Worm (Caenorhabditis elegans) whole organism, L2 larva: ENCODE results near the gene lig-4.

Source experiments
- F13H6.1 ChIP-seq: sonication (generic microtip); optimal IDR thresholded peaks from 2 replicates; lab custom pipeline; 2016; ENCODE audit warnings: missing genetic modification characterization, missing compliant biosample characterization
- Y55F3AM.14 ChIP-seq: fragments of 200-800 bp; sonication (Bioruptor generic); optimal IDR thresholded peaks from 2 replicates; lab custom pipeline; 2018; ENCODE audit warnings: mild to moderate bottlenecking, missing genetic modification characterization, missing compliant biosample characterization
- ZK546.5 ChIP-seq: sonication (generic microtip); optimal IDR thresholded peaks from 2 replicates; lab custom pipeline; 2017; ENCODE audit warnings: missing biosample characterization, missing genetic modification characterization
- aly-2 ChIP-seq: fragments of 150-350 bp; optimal IDR thresholded peaks from 2 replicates; lab custom pipeline; 2014; ENCODE audit warnings: missing biosample characterization, missing genetic modification characterization
- ama-1 ChIP-seq: fragments of 150-350 bp; optimal IDR thresholded peaks from 2 replicates; lab custom pipeline; 2018; ENCODE audit warnings: inconsistent platforms
- blmp-1 ChIP-seq: sonication (generic microtip); optimal IDR thresholded peaks from 2 replicates; lab custom pipeline; 2017; ENCODE audit warnings: missing genetic modification characterization, mild to moderate bottlenecking, missing compliant biosample characterization, antibody characterized with exemption, moderate library complexity; ENCODE audit not compliant: insufficient read depth
- ceh-16 ChIP-seq: fragments of 150-350 bp; optimal IDR thresholded peaks from 2 replicates; lab custom pipeline; 2014; ENCODE audit warnings: missing biosample characterization, missing genetic modification characterization
- ceh-82 ChIP-seq: fragments of 150-350 bp; optimal IDR thresholded peaks from 2 replicates; lab custom pipeline; 2014; ENCODE audit warnings: missing biosample characterization, missing genetic modification characterization
- crh-2 ChIP-seq: sonication (generic microtip); optimal IDR thresholded peaks from 2 replicates; lab custom pipeline; 2017; ENCODE audit warnings: missing biosample characterization, missing genetic modification characterization
- egl-27 ChIP-seq: sonication (generic microtip); optimal IDR thresholded peaks from 3 replicates; lab custom pipeline; 2017; ENCODE audit warnings: missing biosample characterization, missing genetic modification reagents, missing genetic modification characterization
- elt-3 ChIP-seq: sonication (generic microtip); optimal IDR thresholded peaks from 2 replicates; lab custom pipeline; 2017; ENCODE audit warnings: missing biosample characterization, missing genetic modification characterization
- fos-1 ChIP-seq: fragments of 150-350 bp; optimal IDR thresholded peaks from 2 replicates; lab custom pipeline; 2014; ENCODE audit warnings: missing biosample characterization, missing genetic modification characterization
- gmeb-1 ChIP-seq: fragments of 150-350 bp; optimal IDR thresholded peaks from 2 replicates; lab custom pipeline; 2014; ENCODE audit warnings: missing biosample characterization, missing genetic modification characterization
- lin-11 ChIP-seq: fragments of 150-350 bp; sonication (generic microtip); optimal IDR thresholded peaks from 2 replicates; lab custom pipeline; 2014; ENCODE audit warnings: missing biosample characterization, missing genetic modification characterization, inconsistent platforms, mixed read lengths
- lin-13 ChIP-seq: fragments of 150-350 bp; optimal IDR thresholded peaks from 2 replicates; lab custom pipeline; 2014; ENCODE audit warnings: missing biosample characterization, missing genetic modification reagents, missing genetic modification characterization
- lin-39 ChIP-seq: fragments of 150-350 bp; optimal IDR thresholded peaks from 2 replicates; lab custom pipeline; 2014; ENCODE audit warnings: missing biosample characterization, missing genetic modification reagents, missing genetic modification characterization
- lsy-2 ChIP-seq, 2 experiments: fragments of 150-350 bp in 1 of 2; sonication (generic microtip) in 1 of 2; optimal IDR thresholded peaks; 2 replicates each; lab custom pipeline; 2014 to 2017; ENCODE audit warnings: missing biosample characterization in 2 of 2, missing genetic modification characterization in 2 of 2
- mab-5 ChIP-seq: fragments of 150-350 bp; optimal IDR thresholded peaks from 2 replicates; lab custom pipeline; 2014; ENCODE audit warnings: missing biosample characterization, missing genetic modification characterization
- mdl-1 ChIP-seq, 2 experiments: fragments of 150-350 bp in 1 of 2; sonication (generic microtip) in 1 of 2; optimal IDR thresholded peaks; 2 replicates each; lab custom pipeline; 2017; ENCODE audit warnings: missing biosample characterization in 2 of 2, missing genetic modification characterization in 2 of 2
- nhr-10 ChIP-seq: sonication (generic microtip); optimal IDR thresholded peaks from 2 replicates; lab custom pipeline; 2017; ENCODE audit warnings: missing biosample characterization, missing genetic modification characterization
- nhr-11 ChIP-seq: fragments of 150-350 bp; optimal IDR thresholded peaks from 2 replicates; lab custom pipeline; 2014; ENCODE audit warnings: missing biosample characterization, missing genetic modification characterization
- nhr-12 ChIP-seq: fragments of 150-350 bp; optimal IDR thresholded peaks from 2 replicates; lab custom pipeline; 2014; ENCODE audit warnings: missing biosample characterization, missing genetic modification characterization
- nhr-129 ChIP-seq: fragments of 150-350 bp; optimal IDR thresholded peaks from 2 replicates; lab custom pipeline; 2014; ENCODE audit warnings: missing biosample characterization, missing genetic modification characterization
- nhr-21 ChIP-seq: fragments of 150-350 bp; optimal IDR thresholded peaks from 2 replicates; lab custom pipeline; 2014; ENCODE audit warnings: missing biosample characterization, missing genetic modification characterization
- nhr-23 ChIP-seq: fragments of 150-350 bp; optimal IDR thresholded peaks from 2 replicates; lab custom pipeline; 2014; ENCODE audit warnings: missing biosample characterization, missing genetic modification reagents, missing genetic modification characterization
- nhr-25 ChIP-seq: fragments of 150-350 bp; sonication (generic microtip); optimal IDR thresholded peaks from 3 replicates; lab custom pipeline; 2014; ENCODE audit warnings: missing biosample characterization, missing genetic modification characterization
- nhr-6 ChIP-seq: fragments of 150-350 bp; optimal IDR thresholded peaks from 2 replicates; lab custom pipeline; 2014; ENCODE audit warnings: missing biosample characterization, missing genetic modification characterization
- nhr-77 ChIP-seq: fragments of 150-350 bp; optimal IDR thresholded peaks from 2 replicates; lab custom pipeline; 2014; ENCODE audit warnings: missing biosample characterization, missing genetic modification characterization
- peb-1 ChIP-seq: fragments of 150-350 bp; optimal IDR thresholded peaks from 2 replicates; lab custom pipeline; 2014; ENCODE audit warnings: missing biosample characterization, missing genetic modification characterization
- sem-4 ChIP-seq: fragments of 150-350 bp; optimal IDR thresholded peaks from 2 replicates; lab custom pipeline; 2014; ENCODE audit warnings: missing biosample characterization, missing genetic modification reagents, missing genetic modification characterization
- sma-3 ChIP-seq: sonication (generic microtip); optimal IDR thresholded peaks from 2 replicates; lab custom pipeline; 2016; ENCODE audit warnings: missing genetic modification reagents, missing genetic modification characterization, missing compliant biosample characterization
- sma-9 ChIP-seq, 2 experiments: fragments of 150-350 bp in 1 of 2; sonication (generic microtip) in 1 of 2; optimal IDR thresholded peaks; 2 replicates each; lab custom pipeline; 2014 to 2016; ENCODE audit warnings: missing genetic modification characterization in 2 of 2, mild to moderate bottlenecking in 1 of 2, missing biosample characterization in 1 of 2, missing compliant biosample characterization in 1 of 2, missing genetic modification reagents in 1 of 2, moderate library complexity in 1 of 2
- snpc-4 ChIP-seq: fragments of 150-350 bp; optimal IDR thresholded peaks from 2 replicates; lab custom pipeline; 2014; ENCODE audit warnings: missing biosample characterization, missing genetic modification characterization
- unc-39 ChIP-seq: fragments of 150-350 bp; optimal IDR thresholded peaks from 2 replicates; lab custom pipeline; 2014; ENCODE audit warnings: missing biosample characterization, missing genetic modification characterization
- unc-55 ChIP-seq: fragments of 150-350 bp; sonication (generic microtip); optimal IDR thresholded peaks from 3 replicates; lab custom pipeline; 2014; ENCODE audit warnings: missing biosample characterization, missing genetic modification reagents, missing genetic modification characterization
- ztf-1 ChIP-seq: fragments of 200-800 bp; sonication (Bioruptor generic); conservative IDR thresholded peaks from 2 replicates; pipeline ENCODE4 v1.3.6; 2022; ENCODE audit warnings: missing genetic modification characterization, missing compliant biosample characterization
- ztf-11 ChIP-seq: sonication (generic microtip); optimal IDR thresholded peaks from 2 replicates; lab custom pipeline; 2017; ENCODE audit warnings: missing biosample characterization, missing genetic modification characterization

The lig-4 gene

ce11 chrIII:7521163-7521562, at the start of gene lig-4:
TSS of gene lig-4 (plus strand) at chrIII:7521463.
- TF ChIP-seq sma-3 (GFP tag; lab: Kevin White, UChicago) (no peak), nhr-12 (no peak), ama-1 (lab: Kevin White, UChicago) (no peak), lin-13 (GFP tag; lab: Kevin White, UChicago) (no peak), lin-11 (tag; lab: Kevin White, UChicago) (no peak), nhr-23 (no peak), egl-27 (tag; lab: Kevin White, UChicago) (no peak), Y55F3AM.14 (no peak), lsy-2 (tag; optimal IDR thresholded peaks at IDR 0.05; lab: Kevin White, UChicago) (no peak), fos-1 (tag; lab: Kevin White, UChicago) (no peak), gmeb-1 (tag; lab: Kevin White, UChicago) (no peak)

ce11 chrIII:7478932-7479331, 42.3 kb upstream of the lig-4 start:
- TF ChIP-seq fos-1 (tag; lab: Kevin White, UChicago) (peak; percentile 98), gmeb-1 (tag; lab: Kevin White, UChicago) (peak; percentile 32), peb-1 (tag; lab: Kevin White, UChicago) (no peak)
- TF ChIP-seq, all 48 proteins: peak for 2

- TF ChIP-seq ceh-16 (tag; lab: Kevin White, UChicago) (no peak), sem-4 (tag; lab: Kevin White, UChicago) (no peak), ztf-1 (GFP tag; lab: Robert Waterston, UW) (no peak), sma-9 (GFP tag; optimal IDR thresholded peaks at IDR 0.05; lab: Kevin White, UChicago) (no peak), sma-9 (tag; optimal IDR thresholded peaks at IDR 0.05; lab: Kevin White, UChicago) (no peak), ztf-11 (tag; lab: Kevin White, UChicago) (no peak), mdl-1 (tag; optimal IDR thresholded peaks at IDR 0.05; lab: Kevin White, UChicago) (no peak), aly-2 (tag; lab: Kevin White, UChicago) (no peak), nhr-6 (no peak), unc-39 (no peak), mab-5 (tag; lab: Kevin White, UChicago) (no peak), nhr-77 (tag; lab: Kevin White, UChicago) (no peak), ZK546.5 (no peak), F13H6.1 (tag; lab: Kevin White, UChicago) (no peak), lsy-2 (tag; optimal IDR thresholded peaks at IDR 0.05; lab: Kevin White, UChicago) (no peak), nhr-10 (tag; lab: Kevin White, UChicago) (no peak), ceh-82 (tag; lab: Kevin White, UChicago) (no peak), egl-27 (tag; lab: Kevin White, UChicago) (no peak)
- TF ChIP-seq, all 48 proteins: peak for 0
Measured at ce11 chrIII:7484765-7485164, 36.5 kb upstream of the lig-4 start.

- TF ChIP-seq unc-55 (GFP tag; lab: Kevin White, UChicago) (no peak), ceh-16 (tag; lab: Kevin White, UChicago) (no peak), nhr-6 (peak; percentile 60), elt-3 (tag; lab: Kevin White, UChicago) (no peak), sma-3 (GFP tag; lab: Kevin White, UChicago) (peak; percentile 89), nhr-11 (tag; lab: Kevin White, UChicago) (no peak), egl-27 (tag; lab: Kevin White, UChicago) (peak; percentile 9), crh-2 (tag; lab: Kevin White, UChicago) (peak; percentile 57), ama-1 (lab: Kevin White, UChicago) (no peak), fos-1 (tag; lab: Kevin White, UChicago) (peak; percentile 39), gmeb-1 (tag; lab: Kevin White, UChicago) (no peak), unc-39 (no peak), nhr-21 (tag; lab: Kevin White, UChicago) (peak; percentile 47), mab-5 (tag; lab: Kevin White, UChicago) (no peak), snpc-4 (tag; lab: Kevin White, UChicago) (no peak), nhr-129 (tag; lab: Kevin White, UChicago) (peak; percentile 17), lsy-2 (tag; optimal IDR thresholded peaks at IDR 0.05; lab: Kevin White, UChicago) (no peak), nhr-25 (tag; lab: Kevin White, UChicago) (peak; percentile 83), ztf-11 (tag; lab: Kevin White, UChicago) (no peak), sma-9 (GFP tag; optimal IDR thresholded peaks at IDR 0.05; lab: Kevin White, UChicago) (peak; percentile 44), sma-9 (tag; optimal IDR thresholded peaks at IDR 0.05; lab: Kevin White, UChicago) (no peak), blmp-1 (peak; percentile 86), lin-39 (tag; lab: Kevin White, UChicago) (no peak), peb-1 (tag; lab: Kevin White, UChicago) (no peak)
Measured at ce11 chrIII:7488303-7488702, 33.0 kb upstream of the lig-4 start.
